Fruit fly (Drosophila melanogaster) Kc167 (cell line): ENCODE measurements around the gene ppk31.

Experiments used
- Myc ChIP-seq: fragments of >200 bp; optimal IDR thresholded peaks from 2 replicates; lab custom pipeline; 2017; ENCODE audit warnings: missing external identifiers
- Sin3A ChIP-seq: fragments of >200 bp; optimal IDR thresholded peaks from 2 replicates; lab custom pipeline; 2018; ENCODE audit warnings: missing external identifiers

DNA sequence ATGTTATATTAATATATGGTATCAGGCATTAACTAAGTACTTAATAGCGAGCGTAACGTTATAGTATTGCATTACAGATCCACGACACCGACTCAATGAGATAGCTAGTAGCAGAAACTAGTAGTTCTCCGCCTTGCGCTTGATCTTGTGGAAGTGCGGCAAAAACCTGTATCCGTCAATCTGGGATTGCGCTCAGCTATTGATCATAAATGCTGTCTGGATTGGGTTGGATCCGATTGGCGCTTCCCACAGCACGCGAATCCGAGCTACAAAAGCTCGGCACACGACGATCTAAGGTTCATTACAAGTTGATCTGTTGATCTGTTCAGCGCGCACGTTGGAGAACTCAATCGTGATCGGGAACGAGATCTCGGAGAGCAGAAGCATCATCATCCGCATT is 2.1 kb upstream of the ppk31 start, which contains the start of gene CG5909:
- TF ChIP-seq Sin3A (lab: Kevin White, UChicago) (no peak), Myc (no peak)
